ENCODE assay signal across 5 fruit fly cellular contexts in the genomic region with DNA sequence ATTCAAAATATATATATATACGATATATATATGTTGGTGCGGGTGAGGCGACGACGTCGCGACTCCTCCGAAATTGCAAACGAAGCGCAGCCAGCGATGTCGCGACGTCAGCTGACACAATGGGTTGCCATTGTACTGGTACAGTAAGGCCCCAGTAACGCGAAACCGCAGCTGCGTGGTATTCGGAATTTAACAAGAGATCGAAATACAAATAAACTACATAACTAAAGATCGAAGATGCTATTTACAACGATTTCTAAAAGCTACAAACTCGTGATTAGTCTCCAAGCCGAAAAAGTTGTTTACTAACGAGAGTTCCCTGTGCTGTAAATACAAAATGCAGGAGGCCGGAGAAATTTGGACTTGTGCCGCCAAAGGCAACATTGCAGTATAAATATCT.
TF ChIP-seq lines count a peak whose summit lies in the region.

No protein-coding gene starts in this region.

TF ChIP-seq in whole organism, adult, 20 proteins besides CTCF, POLR2A, EP300 and RAD21 (continued from another document):
- no peak for TF ChIP-seq ovo (GFP tag; optimal IDR thresholded peaks at IDR 0.05; lab: Kevin White, UChicago)
- TF ChIP-seq Mnt (GFP tag; optimal IDR thresholded peaks at IDR 0.05; lab: Kevin White, UChicago), result peak; percentile 3
- peak; percentile 51 for TF ChIP-seq CG5204 (GFP tag; optimal IDR thresholded peaks at IDR 0.05; lab: Kevin White, UChicago)

TF ChIP-seq in whole organism, embryonic, 481 proteins besides CTCF, POLR2A, EP300 and RAD21 (continued from another document and continues in another):
- no peak for TF ChIP-seq bigmax (GFP tag; optimal IDR thresholded peaks at IDR 0.05; lab: Kevin White, UChicago)
- peak; percentile 49 for TF ChIP-seq CG12155 (GFP tag; optimal IDR thresholded peaks at IDR 0.05; lab: Kevin White, UChicago)
- TF ChIP-seq CG15073 (GFP tag; optimal IDR thresholded peaks at IDR 0.05; lab: Kevin White, UChicago), result no peak
- TF ChIP-seq dmrt11E (tag; optimal IDR thresholded peaks at IDR 0.05; lab: Kevin White, UChicago), result peak; percentile 76
- TF ChIP-seq luna (GFP tag; optimal IDR thresholded peaks at IDR 0.05; lab: Kevin White, UChicago), result no peak
- peak; percentile 25 for TF ChIP-seq CG18476 (GFP tag; optimal IDR thresholded peaks at IDR 0.05; lab: Kevin White, UChicago)
- TF ChIP-seq dpn (GFP tag; optimal IDR thresholded peaks at IDR 0.05; lab: Kevin White, UChicago), result peak; percentile 59 to 76
- TF ChIP-seq pho (GFP tag; optimal IDR thresholded peaks at IDR 0.05; lab: Kevin White, UChicago), result no peak
- no peak for TF ChIP-seq inv (GFP tag; IDR thresholded peaks at IDR 0.05; lab: Robert Waterston, UW; ENCODE audit: partially characterized antibody)
- TF ChIP-seq crp (GFP tag; optimal IDR thresholded peaks at IDR 0.05; lab: Kevin White, UChicago), result peak in 1 of 2 experiments; percentile 36
- peak; percentile 72 for TF ChIP-seq CG15601 (tag; optimal IDR thresholded peaks at IDR 0.05; lab: Kevin White, UChicago)
- peak; percentile 37 for TF ChIP-seq shn (GFP tag; optimal IDR thresholded peaks at IDR 0.05; lab: Kevin White, UChicago)
- peak; percentile 43 for TF ChIP-seq NC2α (GFP tag; optimal IDR thresholded peaks at IDR 0.05; lab: Kevin White, UChicago)
- TF ChIP-seq CG10979 (tag; optimal IDR thresholded peaks at IDR 0.05; lab: Kevin White, UChicago), result peak; percentile 79
- TF ChIP-seq Dfd (GFP tag; optimal IDR thresholded peaks at IDR 0.05; lab: Kevin White, UChicago), result no peak
- peak; percentile 74 for TF ChIP-seq lab (GFP tag; optimal IDR thresholded peaks at IDR 0.05; lab: Kevin White, UChicago)
- TF ChIP-seq CG11398 (GFP tag; optimal IDR thresholded peaks at IDR 0.05; lab: Kevin White, UChicago), result no peak
- peak; percentile 86 for TF ChIP-seq ara (GFP tag; IDR thresholded peaks at IDR 0.05; lab: Robert Waterston, UW)
- TF ChIP-seq CG33557 (GFP tag; optimal IDR thresholded peaks at IDR 0.05; lab: Kevin White, UChicago), result peak; percentile 41
- no peak for TF ChIP-seq crol (GFP tag; IDR thresholded peaks at IDR 0.05; lab: Robert Waterston, UW)
- peak; percentile 69 for TF ChIP-seq CG1602 (GFP tag; optimal IDR thresholded peaks at IDR 0.05; lab: Kevin White, UChicago)
- TF ChIP-seq CG1529 (GFP tag; optimal IDR thresholded peaks at IDR 0.05; lab: Kevin White, UChicago), result peak; percentile 83
- TF ChIP-seq knrl (GFP tag; IDR thresholded peaks at IDR 0.05; lab: Robert Waterston, UW; ENCODE audit: partially characterized antibody), result no peak
- peak; percentile 45 for TF ChIP-seq CG1647 (GFP tag; optimal IDR thresholded peaks at IDR 0.05; lab: Kevin White, UChicago)
- peak; percentile 41 for TF ChIP-seq CG3847 (GFP tag; IDR thresholded peaks at IDR 0.05; lab: Robert Waterston, UW)
- no peak for TF ChIP-seq Dref (GFP tag; IDR thresholded peaks at IDR 0.05; lab: Robert Waterston, UW)
- TF ChIP-seq CG6813 (GFP tag; optimal IDR thresholded peaks at IDR 0.05; lab: Kevin White, UChicago), result peak; percentile 58
- peak; percentile 21 for TF ChIP-seq CG10274 (GFP tag; optimal IDR thresholded peaks at IDR 0.05; lab: Kevin White, UChicago)
- no peak for TF ChIP-seq ftz-f1 (GFP tag; optimal IDR thresholded peaks at IDR 0.05; lab: Kevin White, UChicago)
- no peak for TF ChIP-seq CG13894 (tag; optimal IDR thresholded peaks at IDR 0.05; lab: Kevin White, UChicago)
- TF ChIP-seq kay (GFP tag; optimal IDR thresholded peaks at IDR 0.05; lab: Kevin White, UChicago), result no peak

TF ChIP-seq in whole organism, prepupa, 60 proteins besides CTCF, POLR2A, EP300 and RAD21 (continued from another document and continues in another):
- TF ChIP-seq dsx (GFP tag; optimal IDR thresholded peaks at IDR 0.05; lab: Kevin White, UChicago; ENCODE audit: poor library complexity, severe bottlenecking), result peak; percentile 78
- peak; percentile 94 for TF ChIP-seq CG1621 (tag; optimal IDR thresholded peaks at IDR 0.05; lab: Kevin White, UChicago)
- TF ChIP-seq CG6808 (GFP tag; optimal IDR thresholded peaks at IDR 0.05; lab: Kevin White, UChicago), result peak; percentile 91
- TF ChIP-seq Lpt (GFP tag; optimal IDR thresholded peaks at IDR 0.05; lab: Kevin White, UChicago), result peak; percentile 88
- TF ChIP-seq spab (GFP tag; optimal IDR thresholded peaks at IDR 0.05; lab: Kevin White, UChicago), result peak; percentile 91
- peak; percentile 97 for TF ChIP-seq topi (GFP tag; optimal IDR thresholded peaks at IDR 0.05; lab: Kevin White, UChicago)
- TF ChIP-seq CG6163 (GFP tag; IDR thresholded peaks at IDR 0.05; lab: Robert Waterston, UW), result peak; percentile 98
- peak; percentile 94 for TF ChIP-seq CG10631 (GFP tag; optimal IDR thresholded peaks at IDR 0.05; lab: Kevin White, UChicago)
- peak; percentile 97 for TF ChIP-seq Hr4 (GFP tag; optimal IDR thresholded peaks at IDR 0.05; lab: Kevin White, UChicago)
- TF ChIP-seq Hr39 (GFP tag; optimal IDR thresholded peaks at IDR 0.05; lab: Kevin White, UChicago), result peak; percentile 98
- TF ChIP-seq CG3032 (tag; optimal IDR thresholded peaks at IDR 0.05; lab: Kevin White, UChicago), result peak; percentile 87
- TF ChIP-seq CG34406 (GFP tag; optimal IDR thresholded peaks at IDR 0.05; lab: Kevin White, UChicago), result peak; percentile 96
- peak; percentile 96 for TF ChIP-seq CG8632 (GFP tag; optimal IDR thresholded peaks at IDR 0.05; lab: Kevin White, UChicago)
- TF ChIP-seq CG9139 (GFP tag; optimal IDR thresholded peaks at IDR 0.05; lab: Kevin White, UChicago), result peak; percentile 78
- TF ChIP-seq net (GFP tag; optimal IDR thresholded peaks at IDR 0.05; lab: Kevin White, UChicago), result peak; percentile 96
- TF ChIP-seq CG7368 (GFP tag; optimal IDR thresholded peaks at IDR 0.05; lab: Kevin White, UChicago), result peak; percentile 95
- TF ChIP-seq lz (GFP tag; optimal IDR thresholded peaks at IDR 0.05; lab: Kevin White, UChicago), result peak; percentile 97
- peak; percentile 93 for TF ChIP-seq Ets96B (tag; optimal IDR thresholded peaks at IDR 0.05; lab: Kevin White, UChicago)
- peak; percentile 93 for TF ChIP-seq CG10669 (GFP tag; optimal IDR thresholded peaks at IDR 0.05; lab: Kevin White, UChicago)
- TF ChIP-seq eg (GFP tag; IDR thresholded peaks at IDR 0.05; lab: Robert Waterston, UW), result peak; percentile 96
- TF ChIP-seq Sox102F (GFP tag; optimal IDR thresholded peaks at IDR 0.05; lab: Kevin White, UChicago), result peak; percentile 97
- peak; percentile 98 for TF ChIP-seq Met (GFP tag; optimal IDR thresholded peaks at IDR 0.05; lab: Kevin White, UChicago)
- TF ChIP-seq fd59A (GFP tag; optimal IDR thresholded peaks at IDR 0.05; lab: Kevin White, UChicago), result peak; percentile 92
- TF ChIP-seq CG11902 (GFP tag; optimal IDR thresholded peaks at IDR 0.05; lab: Kevin White, UChicago), result peak; percentile 97
- TF ChIP-seq CG8119 (GFP tag; IDR thresholded peaks at IDR 0.05; lab: Robert Waterston, UW), result peak; percentile 95
- peak; percentile 84 for TF ChIP-seq CG6276 (GFP tag; optimal IDR thresholded peaks at IDR 0.05; lab: Kevin White, UChicago)
- peak; percentile 83 for TF ChIP-seq Blimp-1 (GFP tag; optimal IDR thresholded peaks at IDR 0.05; lab: Kevin White, UChicago)
- peak; percentile 98 for TF ChIP-seq esn (GFP tag; optimal IDR thresholded peaks at IDR 0.05; lab: Kevin White, UChicago)
- peak; percentile 98 for TF ChIP-seq Eip78C (GFP tag; lab: Kevin White, UChicago)
- peak; percentile 97 for TF ChIP-seq svp (GFP tag; lab: Kevin White, UChicago)
- TF ChIP-seq pdm3 (GFP tag; optimal IDR thresholded peaks at IDR 0.05; lab: Kevin White, UChicago), result peak; percentile 97
- TF ChIP-seq ss (GFP tag; optimal IDR thresholded peaks at IDR 0.05; lab: Kevin White, UChicago), result peak; percentile 75 to 90

TF ChIP-seq in whole organism, pupa, 21 proteins besides CTCF, POLR2A, EP300 and RAD21 (continued from another document):
- peak; percentile 95 for TF ChIP-seq CG15710 (tag; optimal IDR thresholded peaks at IDR 0.05; lab: Kevin White, UChicago)
TF ChIP-seq in whole organism, pupa: peak in this region for 20.

TF ChIP-seq in whole organism, wandering third instar larva, 38 proteins besides CTCF, POLR2A, EP300 and RAD21 (continued from another document):
- TF ChIP-seq Hnf4 (GFP tag; optimal IDR thresholded peaks at IDR 0.05; lab: Kevin White, UChicago), result peak; percentile 95
- no peak for TF ChIP-seq Myc (optimal IDR thresholded peaks at IDR 0.05; lab: Kevin White, UChicago)
- peak; percentile 78 for TF ChIP-seq Mio (GFP tag; optimal IDR thresholded peaks at IDR 0.05; lab: Kevin White, UChicago)
- TF ChIP-seq dmrt93B (GFP tag; optimal IDR thresholded peaks at IDR 0.05; lab: Kevin White, UChicago), result peak; percentile 90
- peak; percentile 96 for TF ChIP-seq br (GFP tag; optimal IDR thresholded peaks at IDR 0.05; lab: Kevin White, UChicago)
- peak; percentile 88 for TF ChIP-seq CG32264 (GFP tag; optimal IDR thresholded peaks at IDR 0.05; lab: Kevin White, UChicago)
- no peak for TF ChIP-seq Dfd (GFP tag; optimal IDR thresholded peaks at IDR 0.05; lab: Kevin White, UChicago)
- TF ChIP-seq lola (GFP tag; optimal IDR thresholded peaks at IDR 0.05; lab: Kevin White, UChicago), result no peak
- peak; percentile 93 for TF ChIP-seq Sp1 (GFP tag; optimal IDR thresholded peaks at IDR 0.05; lab: Kevin White, UChicago)
- TF ChIP-seq sv (GFP tag; optimal IDR thresholded peaks at IDR 0.05; lab: Kevin White, UChicago), result peak; percentile 12
- TF ChIP-seq Jra (GFP tag; optimal IDR thresholded peaks at IDR 0.05; lab: Kevin White, UChicago), result peak; percentile 61
- peak; percentile 88 for TF ChIP-seq HLH106 (tag; optimal IDR thresholded peaks at IDR 0.05; lab: Kevin White, UChicago)
- TF ChIP-seq CrebA (GFP tag; optimal IDR thresholded peaks at IDR 0.05; lab: Kevin White, UChicago; ENCODE audit: borderline replicate concordance), result no peak
- TF ChIP-seq jim (GFP tag; optimal IDR thresholded peaks at IDR 0.05; lab: Kevin White, UChicago), result no peak
- peak; percentile 96 for TF ChIP-seq rgr (GFP tag; optimal IDR thresholded peaks at IDR 0.05; lab: Kevin White, UChicago)
- TF ChIP-seq Abd-B (GFP tag; optimal IDR thresholded peaks at IDR 0.05; lab: Kevin White, UChicago), result no peak
- peak; percentile 27 for TF ChIP-seq Hr83 (GFP tag; optimal IDR thresholded peaks at IDR 0.05; lab: Kevin White, UChicago; ENCODE audit: poor library complexity, severe bottlenecking)
